Worm (Caenorhabditis elegans) whole organism, L1 larva: Measurements from ENCODE around the gene ccm-3.

ENCODE experiments used
- C04F5.9 ChIP-seq: sonication (generic microtip); optimal IDR thresholded peaks from 2 replicates; lab custom pipeline; 2016; ENCODE audit warnings: missing genetic modification characterization, missing compliant biosample characterization
- F16B12.6 ChIP-seq: fragments of 150-350 bp; optimal IDR thresholded peaks from 2 replicates; lab custom pipeline; 2014; ENCODE audit warnings: missing biosample characterization, missing genetic modification characterization
- alr-1 ChIP-seq: fragments of 200-800 bp; sonication (Bioruptor generic); optimal IDR thresholded peaks from 2 replicates; lab custom pipeline; 2018; ENCODE audit warnings: borderline replicate concordance, mild to moderate bottlenecking, missing genetic modification characterization, missing compliant biosample characterization
- blmp-1 ChIP-seq: fragments of 150-350 bp; optimal IDR thresholded peaks from 2 replicates; lab custom pipeline; 2014; ENCODE audit warnings: missing biosample characterization, missing genetic modification characterization
- ceh-8 ChIP-seq: fragments of 200-800 bp; sonication (Bioruptor generic); optimal IDR thresholded peaks from 2 replicates; lab custom pipeline; 2018; ENCODE audit warnings: mild to moderate bottlenecking, missing genetic modification characterization, moderate library complexity, missing compliant biosample characterization
- ceh-88 ChIP-seq: fragments of 200-800 bp; sonication (Bioruptor generic); IDR thresholded peaks from 2 replicates; pipeline ENCODE4 v1.3.6; 2022; ENCODE audit warnings: missing genetic modification characterization, missing compliant biosample characterization
- ceh-90 ChIP-seq: sonication (generic microtip); optimal IDR thresholded peaks from 2 replicates; lab custom pipeline; 2016; ENCODE audit warnings: missing genetic modification characterization, missing compliant biosample characterization
- ces-1 ChIP-seq: fragments of 150-350 bp; optimal IDR thresholded peaks from 2 replicates; lab custom pipeline; 2014; ENCODE audit warnings: missing biosample characterization, missing genetic modification reagents, missing genetic modification characterization
- dpl-1 ChIP-seq, 3 experiments: fragments of 150-350 bp in 2 of 3; sonication (generic microtip) in 1 of 3; optimal IDR thresholded peaks; 2 replicates each; lab custom pipeline; 2014 to 2017; ENCODE audit warnings: missing biosample characterization in 3 of 3, missing genetic modification characterization in 3 of 3, missing genetic modification reagents in 3 of 3
- dsc-1 ChIP-seq: sonication (generic microtip); optimal IDR thresholded peaks from 2 replicates; lab custom pipeline; 2016; ENCODE audit warnings: mild to moderate bottlenecking, missing genetic modification characterization, missing compliant biosample characterization
- efl-1 ChIP-seq, 4 experiments: fragments of 150-350 bp; optimal IDR thresholded peaks in 3 of 4; peaks in 1 of 4; 1 replicate in 1 of 4; 2 replicates in 3 of 4; lab custom pipeline; 2014; ENCODE audit warnings: missing biosample characterization in 2 of 4, missing genetic modification characterization in 2 of 4, missing genetic modification reagents in 2 of 4
- egl-13 ChIP-seq: sonication (generic microtip); optimal IDR thresholded peaks from 2 replicates; lab custom pipeline; 2016; ENCODE audit warnings: missing genotype, missing genetic modification reagents, missing genetic modification characterization, missing compliant biosample characterization
- egl-27 ChIP-seq, 2 experiments: fragments of 150-350 bp in 1 of 2; sonication (generic microtip); optimal IDR thresholded peaks; 3 replicates each; lab custom pipeline; 2017 to 2018; ENCODE audit warnings: missing biosample characterization in 2 of 2, missing genetic modification characterization in 2 of 2, missing genetic modification reagents in 2 of 2
- elt-2 ChIP-seq: sonication (generic microtip); optimal IDR thresholded peaks from 2 replicates; lab custom pipeline; 2016; ENCODE audit warnings: missing genetic modification characterization, mild to moderate bottlenecking, inconsistent platforms, missing compliant biosample characterization, missing genetic modification reagents
- elt-3 ChIP-seq, 6 experiments: fragments of 150-350 bp in 1 of 6; sonication (generic microtip); optimal IDR thresholded peaks; 2 replicates each; lab custom pipeline; 2017 to 2018; ENCODE audit warnings: missing biosample characterization in 6 of 6, missing genetic modification characterization in 6 of 6, inconsistent platforms in 1 of 6
- fkh-10 ChIP-seq: sonication (generic microtip); optimal IDR thresholded peaks from 2 replicates; lab custom pipeline; 2017; ENCODE audit warnings: missing biosample characterization, missing genetic modification reagents, missing genetic modification characterization
- fos-1 ChIP-seq: fragments of 150-350 bp; optimal IDR thresholded peaks from 2 replicates; lab custom pipeline; 2014; ENCODE audit warnings: missing biosample characterization, missing genetic modification characterization
- grh-1 ChIP-seq: fragments of 200-800 bp; sonication (Bioruptor generic); IDR thresholded peaks from 2 replicates; pipeline ENCODE4 v1.3.6; 2022; ENCODE audit warnings: missing genetic modification reagents, missing genetic modification characterization, missing compliant biosample characterization
- hlh-17 ChIP-seq: fragments of 200-800 bp; sonication (Bioruptor generic); optimal IDR thresholded peaks from 2 replicates; lab custom pipeline; 2018; ENCODE audit warnings: missing genetic modification characterization, mild to moderate bottlenecking, missing compliant biosample characterization, moderate library complexity, borderline replicate concordance
- irx-1 ChIP-seq: sonication (generic microtip); optimal IDR thresholded peaks from 2 replicates; lab custom pipeline; 2016; ENCODE audit warnings: missing genetic modification characterization, missing compliant biosample characterization
- isw-1 ChIP-seq: fragments of 200-800 bp; sonication (Bioruptor generic); IDR thresholded peaks from 2 replicates; pipeline ENCODE4 v1.3.6; 2022; ENCODE audit warnings: missing genetic modification characterization, missing compliant biosample characterization
- jun-1 ChIP-seq: fragments of 150-350 bp; optimal IDR thresholded peaks from 2 replicates; lab custom pipeline; 2014; ENCODE audit warnings: missing biosample characterization, missing genetic modification reagents, missing genetic modification characterization
- lin-14 ChIP-seq: fragments of 200-800 bp; sonication (Bioruptor generic); optimal IDR thresholded peaks from 2 replicates; lab custom pipeline; 2018; ENCODE audit warnings: mild to moderate bottlenecking, missing genetic modification characterization, moderate library complexity, missing compliant biosample characterization
- lin-15B ChIP-seq: fragments of 150-350 bp; sonication (generic microtip); optimal IDR thresholded peaks from 3 replicates; lab custom pipeline; 2014; ENCODE audit warnings: missing biosample characterization, missing genetic modification characterization
- lir-3 ChIP-seq: sonication (generic microtip); optimal IDR thresholded peaks from 2 replicates; lab custom pipeline; 2016; ENCODE audit warnings: mild to moderate bottlenecking, missing genetic modification characterization, moderate library complexity, missing compliant biosample characterization; ENCODE audit not compliant: poor library complexity
- lsy-2 ChIP-seq, 2 experiments: fragments of 150-350 bp; optimal IDR thresholded peaks; 2 replicates each; lab custom pipeline; 2014; ENCODE audit warnings: missing biosample characterization in 2 of 2, missing genetic modification characterization in 2 of 2
- mab-9 ChIP-seq: fragments of 200-800 bp; sonication (Bioruptor generic); IDR thresholded peaks from 2 replicates; pipeline ENCODE4 v1.3.6; 2022; ENCODE audit warnings: missing genetic modification reagents, missing genetic modification characterization, missing compliant biosample characterization
- nhr-11 ChIP-seq: fragments of 150-350 bp; optimal IDR thresholded peaks from 2 replicates; lab custom pipeline; 2014; ENCODE audit warnings: missing biosample characterization, missing genetic modification characterization
- nhr-19 ChIP-seq: fragments of 200-800 bp; sonication (Bioruptor generic); conservative IDR thresholded peaks from 2 replicates; pipeline ENCODE4 v1.3.6; 2022; ENCODE audit warnings: missing genetic modification characterization, missing compliant biosample characterization
- nhr-76 ChIP-seq: sonication (generic microtip); optimal IDR thresholded peaks from 2 replicates; lab custom pipeline; 2017; ENCODE audit warnings: missing biosample characterization, missing genetic modification characterization
- nhr-84 ChIP-seq: sonication (generic microtip); optimal IDR thresholded peaks from 2 replicates; lab custom pipeline; 2017; ENCODE audit warnings: missing biosample characterization, missing genetic modification characterization
- nhr-90 ChIP-seq: sonication (generic microtip); optimal IDR thresholded peaks from 2 replicates; lab custom pipeline; 2016; ENCODE audit warnings: mild to moderate bottlenecking, missing genetic modification characterization, missing compliant biosample characterization; ENCODE audit not compliant: poor library complexity
- pag-3 ChIP-seq: sonication (generic microtip); optimal IDR thresholded peaks from 2 replicates; lab custom pipeline; 2017; ENCODE audit warnings: missing genetic modification characterization, mild to moderate bottlenecking, missing compliant biosample characterization, antibody characterized with exemption, borderline replicate concordance; ENCODE audit not compliant: insufficient read depth
- pax-3 ChIP-seq: fragments of 200-800 bp; sonication (Bioruptor generic); optimal IDR thresholded peaks from 2 replicates; lab custom pipeline; 2018; ENCODE audit warnings: mild to moderate bottlenecking, missing genetic modification characterization, moderate library complexity, missing compliant biosample characterization
- pqm-1 ChIP-seq: sonication (generic microtip); optimal IDR thresholded peaks from 3 replicates; lab custom pipeline; 2017; ENCODE audit warnings: missing biosample characterization, missing genetic modification characterization
- rnt-1 ChIP-seq: sonication (generic microtip); optimal IDR thresholded peaks from 2 replicates; lab custom pipeline; 2016; ENCODE audit warnings: mild to moderate bottlenecking, missing genetic modification characterization, moderate library complexity, missing compliant biosample characterization
- skn-1 ChIP-seq: fragments of 150-350 bp; optimal IDR thresholded peaks from 2 replicates; lab custom pipeline; 2014; ENCODE audit warnings: missing biosample characterization, missing genetic modification characterization
- snpc-4 ChIP-seq: fragments of 150-350 bp; optimal IDR thresholded peaks from 2 replicates; lab custom pipeline; 2014; ENCODE audit warnings: missing biosample characterization, missing genetic modification characterization
- snu-23 ChIP-seq: sonication (generic microtip); optimal IDR thresholded peaks from 2 replicates; lab custom pipeline; 2016; ENCODE audit warnings: missing genetic modification characterization, missing compliant biosample characterization
- sox-4 ChIP-seq: sonication (generic microtip); optimal IDR thresholded peaks from 2 replicates; lab custom pipeline; 2016; ENCODE audit warnings: missing genetic modification characterization, missing compliant biosample characterization
- sptf-1 ChIP-seq: fragments of 150-350 bp; optimal IDR thresholded peaks from 2 replicates; lab custom pipeline; 2014; ENCODE audit warnings: missing biosample characterization, missing genetic modification characterization
- swsn-7 ChIP-seq: sonication (generic microtip); optimal IDR thresholded peaks from 2 replicates; lab custom pipeline; 2016; ENCODE audit warnings: missing genetic modification characterization, missing compliant biosample characterization
- tlp-1 ChIP-seq: fragments of 150-350 bp; optimal IDR thresholded peaks from 2 replicates; lab custom pipeline; 2014; ENCODE audit warnings: missing biosample characterization, missing genetic modification characterization
- unc-130 ChIP-seq: fragments of 150-350 bp; optimal IDR thresholded peaks from 2 replicates; lab custom pipeline; 2017; ENCODE audit warnings: missing biosample characterization, missing genetic modification characterization, inconsistent platforms
- unc-30 ChIP-seq: sonication (generic microtip); optimal IDR thresholded peaks from 2 replicates; lab custom pipeline; 2017; ENCODE audit warnings: missing biosample characterization, missing genetic modification characterization
- unc-62 ChIP-seq: fragments of 150-350 bp; optimal IDR thresholded peaks from 2 replicates; lab custom pipeline; 2014; ENCODE audit warnings: missing biosample characterization, missing genetic modification reagents, missing genetic modification characterization
- unc-86 ChIP-seq: sonication (generic microtip); optimal IDR thresholded peaks from 2 replicates; lab custom pipeline; 2016; ENCODE audit warnings: missing genetic modification characterization, missing compliant biosample characterization
- vab-15 ChIP-seq: sonication (generic microtip); optimal IDR thresholded peaks from 2 replicates; lab custom pipeline; 2017; ENCODE audit warnings: missing genotype, mild to moderate bottlenecking, missing genetic modification characterization, missing compliant biosample characterization
- zag-1 ChIP-seq: fragments of 150-350 bp; optimal IDR thresholded peaks from 2 replicates; lab custom pipeline; 2014; ENCODE audit warnings: missing biosample characterization, missing genetic modification characterization
- zip-4 ChIP-seq: fragments of 200-800 bp; sonication (Bioruptor generic); optimal IDR thresholded peaks from 2 replicates; lab custom pipeline; 2018; ENCODE audit warnings: mild to moderate bottlenecking, missing genetic modification characterization, moderate library complexity, missing compliant biosample characterization
- ztf-4 ChIP-seq: fragments of 150-350 bp; optimal IDR thresholded peaks from 2 replicates; lab custom pipeline; 2014; ENCODE audit warnings: missing biosample characterization, missing genetic modification characterization

The ccm-3 gene

DNA sequence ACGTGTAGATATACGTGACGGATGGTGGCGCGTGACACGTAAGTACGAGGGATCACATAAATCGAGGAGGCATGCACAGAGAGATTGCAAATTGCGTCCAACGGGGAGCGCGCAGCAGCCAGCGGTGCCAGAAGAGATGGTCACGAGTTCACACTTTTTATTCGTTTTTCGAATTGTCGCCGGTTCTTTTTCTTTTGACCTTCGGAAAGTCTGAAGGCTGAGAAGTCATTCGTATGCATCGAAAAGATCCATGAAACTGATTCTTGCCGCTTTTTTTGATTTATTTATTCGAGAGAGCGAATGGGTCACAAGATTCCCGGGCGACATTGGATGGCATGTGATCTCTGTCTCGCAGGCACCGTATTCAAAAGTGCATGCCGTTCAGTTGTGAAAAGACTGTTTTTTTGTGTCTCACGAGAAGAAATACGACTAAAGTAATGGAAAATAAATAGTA, 48.1 kb downstream of the ccm-3 start (continued):
- TF ChIP-seq ceh-8 (GFP tag; lab: Kevin White, UChicago) (no peak), snpc-4 (tag; lab: Kevin White, UChicago) (peak; percentile 31), zip-4 (GFP tag; lab: Kevin White, UChicago) (peak; percentile 53), egl-13 (tag; lab: Kevin White, UChicago) (peak; percentile 51), elt-2 (tag; lab: Kevin White, UChicago) (peak; percentile 25), lsy-2 (tag; optimal IDR thresholded peaks at IDR 0.05; lab: Kevin White, UChicago) (peak; percentile 67 to 68), sox-4 (peak; percentile 70), tlp-1 (tag; lab: Kevin White, UChicago) (no peak), nhr-90 (peak; percentile 79), sptf-1 (tag; lab: Kevin White, UChicago) (no peak), unc-86 (tag; lab: Kevin White, UChicago) (peak; percentile 78), ztf-4 (peak; percentile 76), pag-3 (tag; lab: Kevin White, UChicago) (no peak), zag-1 (tag; lab: Kevin White, UChicago) (no peak), efl-1 (optimal IDR thresholded peaks at IDR 0.05; lab: Kevin White, UChicago) (peak; percentile 44 to 58), efl-1 (GFP tag; optimal IDR thresholded peaks at IDR 0.05 in 1 of 2; lab: Kevin White, UChicago) (peak; percentile 57 to 95), pax-3 (tag; lab: Kevin White, UChicago) (peak; percentile 77), ceh-88 (peak; percentile 80), F16B12.6 (tag; lab: Kevin White, UChicago) (no peak), nhr-19 (GFP tag; lab: Robert Waterston, UW) (peak; percentile 87), ces-1 (GFP tag; lab: Kevin White, UChicago) (no peak), skn-1 (tag; lab: Kevin White, UChicago) (peak; percentile 45), fkh-10 (GFP tag; lab: Kevin White, UChicago) (peak; percentile 10), unc-130 (peak; percentile 31), isw-1 (GFP tag; lab: Robert Waterston, UW) (peak; percentile 58), snu-23 (GFP tag; lab: Kevin White, UChicago) (peak; percentile 93), swsn-7 (peak; percentile 83), grh-1 (GFP tag; lab: Robert Waterston, UW) (peak; percentile 45), nhr-11 (tag; lab: Kevin White, UChicago) (peak; percentile 61), lir-3 (tag; lab: Kevin White, UChicago) (peak; percentile 78), lin-14 (GFP tag; lab: Kevin White, UChicago) (peak; percentile 97), hlh-17 (GFP tag; lab: Kevin White, UChicago) (no peak), C04F5.9 (tag; lab: Kevin White, UChicago) (peak; percentile 22), unc-62 (no peak), lin-15B (tag; lab: Kevin White, UChicago) (no peak), nhr-84 (tag; lab: Kevin White, UChicago) (no peak), egl-27 (tag; optimal IDR thresholded peaks at IDR 0.05; lab: Kevin White, UChicago) (no peak), jun-1 (tag; lab: Kevin White, UChicago) (peak; percentile 43), vab-15 (no peak), ceh-90 (no peak), nhr-76 (tag; lab: Kevin White, UChicago) (no peak), alr-1 (tag; lab: Kevin White, UChicago) (no peak)
- TF ChIP-seq, all 84 proteins: peak for 51

DNA sequence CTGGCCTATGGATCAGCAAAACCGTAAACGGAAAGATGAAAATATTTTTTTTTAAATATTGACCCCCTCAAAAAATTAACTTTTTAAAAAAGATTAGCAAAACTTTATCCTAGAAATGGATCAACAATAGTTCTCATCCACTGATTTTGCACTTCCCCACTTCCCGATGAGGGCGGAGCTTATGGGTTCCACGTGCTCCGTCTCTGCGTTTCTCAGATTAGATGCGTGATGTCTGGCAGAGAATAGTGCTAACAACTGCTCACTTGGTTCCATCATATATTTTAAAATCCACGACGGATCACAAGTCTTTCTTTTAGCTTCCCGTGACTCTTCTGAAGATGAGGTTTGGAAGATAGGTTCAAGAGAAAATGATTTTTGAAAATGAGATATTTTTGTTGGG, 48.7 kb downstream of the ccm-3 start:
- no peak for TF ChIP-seq mab-9 (GFP tag; lab: Robert Waterston, UW)
- no peak for TF ChIP-seq unc-62
- no peak for TF ChIP-seq ceh-90
- no peak for TF ChIP-seq fos-1 (tag; lab: Kevin White, UChicago)
- TF ChIP-seq nhr-19 (GFP tag; lab: Robert Waterston, UW): peak; percentile 34; the same call in 1 of the 2 replicates
- TF ChIP-seq dsc-1 (tag; lab: Kevin White, UChicago): no peak
- peak; percentile 14 for TF ChIP-seq ztf-4
- TF ChIP-seq dpl-1 (GFP tag; optimal IDR thresholded peaks at IDR 0.05; lab: Kevin White, UChicago): peak in 1 of 3 experiments; percentile 2
- peak; percentile 85 for TF ChIP-seq rnt-1 (tag; lab: Kevin White, UChicago)
- no peak for TF ChIP-seq irx-1 (tag; lab: Kevin White, UChicago)
- TF ChIP-seq pqm-1 (tag; lab: Kevin White, UChicago): no peak
- no peak for TF ChIP-seq elt-3 (tag; optimal IDR thresholded peaks at IDR 0.05; lab: Kevin White, UChicago)
- no peak for TF ChIP-seq unc-30
- no peak for TF ChIP-seq ces-1 (GFP tag; lab: Kevin White, UChicago)
- TF ChIP-seq efl-1 (optimal IDR thresholded peaks at IDR 0.05; lab: Kevin White, UChicago): peak in 1 of 2 experiments; percentile 3
- TF ChIP-seq efl-1 (GFP tag; optimal IDR thresholded peaks at IDR 0.05 in 1 of 2; lab: Kevin White, UChicago): peak in 1 of 2 experiments; percentile 89
- no peak for TF ChIP-seq blmp-1 (tag; lab: Kevin White, UChicago)
- peak; percentile 65 for TF ChIP-seq unc-130
